Fruit fly (Drosophila melanogaster): ENCODE measurements around the gene ttm2.

Gene ttm2

DNA sequence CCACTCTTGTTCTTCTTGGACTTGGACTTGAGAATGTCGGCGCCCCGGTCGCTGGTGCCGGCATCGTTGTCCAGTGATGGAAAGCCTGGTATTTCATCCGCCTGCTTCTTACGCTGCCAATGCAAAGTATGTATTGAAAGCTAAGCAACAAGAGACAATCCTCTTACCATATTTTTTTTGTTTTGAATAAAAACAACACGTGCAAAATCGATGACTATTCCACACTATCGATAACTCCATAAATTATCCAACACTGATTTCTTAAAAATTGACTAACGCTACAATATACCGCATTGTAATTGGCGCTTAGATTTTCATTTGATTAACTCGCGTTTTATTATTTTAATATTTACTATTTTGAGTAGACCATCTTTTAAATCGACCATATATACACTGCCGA, 49.5 kb downstream of the ttm2 start, which contains the start of gene CG32344 (continued):
- TF ChIP-seq CG17829 (tag; optimal IDR thresholded peaks at IDR 0.05) (peak; percentile 33), rib (GFP tag; IDR thresholded peaks at IDR 0.05) (no peak), Optix (GFP tag; IDR thresholded peaks at IDR 0.05) (no peak), dm (GFP tag; optimal IDR thresholded peaks at IDR 0.05) (peak; percentile 97), Trl (optimal IDR thresholded peaks at IDR 0.05) (no peak), Trl (GFP tag; optimal IDR thresholded peaks at IDR 0.05) (no peak), en (GFP tag; optimal IDR thresholded peaks at IDR 0.05) (no peak), scrt (GFP tag; optimal IDR thresholded peaks at IDR 0.05) (no peak), psq (GFP tag; optimal IDR thresholded peaks at IDR 0.05) (no peak), CG6254 (GFP tag; optimal IDR thresholded peaks at IDR 0.05) (no peak), CG1602 (GFP tag; optimal IDR thresholded peaks at IDR 0.05) (no peak), CG12391 (tag; optimal IDR thresholded peaks at IDR 0.05) (peak; percentile 5), CG17802 (tag; optimal IDR thresholded peaks at IDR 0.05) (no peak), MESR4 (GFP tag; optimal IDR thresholded peaks at IDR 0.05) (peak; percentile 58), CG6813 (GFP tag; optimal IDR thresholded peaks at IDR 0.05) (no peak), tx (GFP tag; optimal IDR thresholded peaks at IDR 0.05) (no peak), Dll (GFP tag; IDR thresholded peaks at IDR 0.05; ENCODE audit: partially characterized antibody) (peak; percentile 80), hbn (GFP tag; IDR thresholded peaks at IDR 0.05; ENCODE audit: partially characterized antibody) (peak; percentile 74; the same call in 1 of the 2 replicates), Hsf (GFP tag; optimal IDR thresholded peaks at IDR 0.05) (no peak), CG10959 (GFP tag; IDR thresholded peaks at IDR 0.05) (no peak), Jarid2 (GFP tag; optimal IDR thresholded peaks at IDR 0.05) (no peak), zen (tag; optimal IDR thresholded peaks at IDR 0.05) (no peak), mam (GFP tag; optimal IDR thresholded peaks at IDR 0.05) (peak; percentile 17), Hmr (GFP tag; optimal IDR thresholded peaks at IDR 0.05) (no peak), fd3F (GFP tag; optimal IDR thresholded peaks at IDR 0.05) (no peak), CG12659 (GFP tag; optimal IDR thresholded peaks at IDR 0.05) (peak; percentile 16), B-H1 (GFP tag; IDR thresholded peaks at IDR 0.05) (no peak), CG17361 (GFP tag; IDR thresholded peaks at IDR 0.05) (0 out of 3 replicates have a peak, but pooled peaks have one; percentile 24), pb (GFP tag; optimal IDR thresholded peaks at IDR 0.05) (no peak), CG7987 (GFP tag; optimal IDR thresholded peaks at IDR 0.05) (peak; percentile 21), Opbp (GFP tag; IDR thresholded peaks at IDR 0.05; ENCODE audit: partially characterized antibody) (peak; percentile 21; the same call in 2 of the 3 replicates), CG6272 (GFP tag; IDR thresholded peaks at IDR 0.05) (no peak), tup (GFP tag; optimal IDR thresholded peaks at IDR 0.05) (no peak), sim (GFP tag; IDR thresholded peaks at IDR 0.05) (no peak), CG12219 (GFP tag; optimal IDR thresholded peaks at IDR 0.05) (no peak), dati (GFP tag; IDR thresholded peaks at IDR 0.05) (no peak), CG13296 (GFP tag; optimal IDR thresholded peaks at IDR 0.05) (no peak), CG10462 (GFP tag; optimal IDR thresholded peaks at IDR 0.05) (no peak), chinmo (GFP tag; IDR thresholded peaks at IDR 0.05; ENCODE audit: partially characterized antibody) (no peak), pho (GFP tag; optimal IDR thresholded peaks at IDR 0.05) (no peak), Dbx (GFP tag; IDR thresholded peaks at IDR 0.05) (no peak), BtbVII (GFP tag; optimal IDR thresholded peaks at IDR 0.05) (no peak), CG13624 (GFP tag; optimal IDR thresholded peaks at IDR 0.05) (no peak), CG18476 (GFP tag; optimal IDR thresholded peaks at IDR 0.05) (no peak), CG6654 (GFP tag; optimal IDR thresholded peaks at IDR 0.05) (no peak), gem (tag; optimal IDR thresholded peaks at IDR 0.05) (no peak), odd (GFP tag; optimal IDR thresholded peaks at IDR 0.05) (no peak), cad (GFP tag; optimal IDR thresholded peaks at IDR 0.05) (no peak), CG2712 (tag; optimal IDR thresholded peaks at IDR 0.05) (no peak), ssp (GFP tag; IDR thresholded peaks at IDR 0.05) (no peak), crc (GFP tag; optimal IDR thresholded peaks at IDR 0.05) (no peak), Antp (GFP tag; optimal IDR thresholded peaks at IDR 0.05) (no peak)
